Fruit fly (Drosophila melanogaster) whole organism, embryonic: Measurements from ENCODE around the gene mRpS25.
A peak's percentile ranks its signal among the peaks of the same experiment; 100 is the strongest.

Experiments
- Awh ChIP-seq: fragments of 200-800 bp; sonication (Bioruptor generic); IDR thresholded peaks from 2 replicates; pipeline ENCODE4, ENCODE4 v1.3.6; 2022; ENCODE audit warnings: missing biosample characterization, missing genetic modification characterization
- CG10565 ChIP-seq: fragments of 200-800 bp; sonication (Bioruptor generic); optimal IDR thresholded peaks from 3 replicates; lab custom pipeline; 2016; ENCODE audit warnings: missing biosample characterization, mild to moderate bottlenecking, missing genetic modification characterization
- CG10654 ChIP-seq: fragments of 200-800 bp; sonication (Bioruptor generic); optimal IDR thresholded peaks from 2 replicates; lab custom pipeline; 2016; ENCODE audit warnings: missing biosample characterization, missing genetic modification characterization
- CG12659 ChIP-seq: fragments of 200-800 bp; sonication (Bioruptor generic); optimal IDR thresholded peaks from 3 replicates; lab custom pipeline; 2017; ENCODE audit warnings: mild to moderate bottlenecking, missing biosample characterization, missing genetic modification reagents, missing genetic modification characterization
- CG15073 ChIP-seq: fragments of 200-800 bp; sonication (Bioruptor generic); optimal IDR thresholded peaks from 2 replicates; lab custom pipeline; 2016; ENCODE audit warnings: missing biosample characterization, missing genetic modification characterization
- CG1602 ChIP-seq: fragments of 200-800 bp; sonication (Bioruptor generic); optimal IDR thresholded peaks from 3 replicates; lab custom pipeline; 2016; ENCODE audit warnings: missing biosample characterization, missing genetic modification characterization
- CG16863 ChIP-seq: fragments of 200-800 bp; sonication (Bioruptor generic); optimal IDR thresholded peaks from 3 replicates; lab custom pipeline; 2016; ENCODE audit warnings: missing biosample characterization, missing genetic modification characterization
- CG2678 ChIP-seq: fragments of 200-800 bp; sonication (Bioruptor generic); optimal IDR thresholded peaks from 3 replicates; lab custom pipeline; 2019; ENCODE audit warnings: missing biosample characterization, mild to moderate bottlenecking, missing genetic modification characterization, moderate library complexity
- CG31224 ChIP-seq: fragments of 200-800 bp; sonication (Bioruptor generic); IDR thresholded peaks from 2 replicates; pipeline ENCODE4 v1.3.6; 2022; ENCODE audit warnings: missing biosample characterization, missing genetic modification characterization
- CG31388 ChIP-seq: fragments of 200-800 bp; sonication (Bioruptor generic); optimal IDR thresholded peaks from 2 replicates; lab custom pipeline; 2016; ENCODE audit warnings: missing biosample characterization, missing genetic modification characterization
- CG32772 ChIP-seq: fragments of 200-800 bp; sonication (Bioruptor generic); IDR thresholded peaks from 2 replicates; pipeline ENCODE4 v1.3.6; 2022; ENCODE audit warnings: missing biosample characterization, missing genetic modification characterization
- CG33213 ChIP-seq: fragments of 200-800 bp; sonication (Bioruptor generic); optimal IDR thresholded peaks from 3 replicates; lab custom pipeline; 2016; ENCODE audit warnings: missing biosample characterization, missing genetic modification characterization
- CG4282 ChIP-seq: fragments of 200-800 bp; sonication (Bioruptor generic); optimal IDR thresholded peaks from 2 replicates; lab custom pipeline; 2016; ENCODE audit warnings: missing biosample characterization, missing genetic modification characterization
- CG6791 ChIP-seq: fragments of 200-800 bp; sonication (Bioruptor generic); IDR thresholded peaks from 3 replicates; pipeline ENCODE4 v1.3.6; 2022; ENCODE audit warnings: missing biosample characterization, missing genetic modification characterization; ENCODE audit not compliant: partially characterized antibody
- CG7786 ChIP-seq: fragments of 200-800 bp; sonication (Bioruptor generic); optimal IDR thresholded peaks from 2 replicates; lab custom pipeline; 2016; ENCODE audit warnings: missing biosample characterization, missing genetic modification characterization
- D ChIP-seq, 2 experiments: fragments of 200-800 bp in 1 of 2; fragments of >200 bp in 1 of 2; sonication (Bioruptor generic) in 1 of 2; optimal IDR thresholded peaks; 2 replicates in 1 of 2; 3 replicates in 1 of 2; lab custom pipeline; 2017; ENCODE audit warnings: mild to moderate bottlenecking in 1 of 2, missing biosample characterization in 1 of 2, missing genetic modification characterization in 1 of 2, missing genetic modification reagents in 1 of 2
- Ets97D ChIP-seq: fragments of 200-800 bp; sonication (Bioruptor generic); optimal IDR thresholded peaks from 3 replicates; lab custom pipeline; 2016; ENCODE audit warnings: missing biosample characterization, missing genetic modification characterization
- Fer3 ChIP-seq: fragments of 200-800 bp; sonication (Bioruptor generic); optimal IDR thresholded peaks from 2 replicates; lab custom pipeline; 2018; ENCODE audit warnings: missing biosample characterization, mild to moderate bottlenecking, missing genetic modification characterization, moderate library complexity
- HHEX ChIP-seq: fragments of 200-800 bp; sonication (Bioruptor generic); optimal IDR thresholded peaks from 3 replicates; lab custom pipeline; 2017; ENCODE audit warnings: missing biosample characterization, mild to moderate bottlenecking, missing genetic modification characterization, missing genetic modification reagents
- Hmx ChIP-seq: fragments of 200-800 bp; sonication (Bioruptor generic); optimal IDR thresholded peaks from 2 replicates; lab custom pipeline; 2016; ENCODE audit warnings: missing biosample characterization, missing genetic modification characterization
- Hsf ChIP-seq: fragments of 200-800 bp; sonication (Bioruptor generic); optimal IDR thresholded peaks from 3 replicates; lab custom pipeline; 2016; ENCODE audit warnings: missing biosample characterization, missing genetic modification characterization
- Sry-β ChIP-seq: fragments of 200-800 bp; sonication (Bioruptor generic); optimal IDR thresholded peaks from 2 replicates; lab custom pipeline; 2018; ENCODE audit warnings: missing biosample characterization, mild to moderate bottlenecking, missing genetic modification characterization, moderate library complexity
- Vsx1 ChIP-seq: fragments of 200-800 bp; sonication (Bioruptor generic); optimal IDR thresholded peaks from 2 replicates; lab custom pipeline; 2017; ENCODE audit warnings: missing biosample characterization, mild to moderate bottlenecking, missing genetic modification characterization, missing genetic modification reagents
- Xrp1 ChIP-seq: fragments of 200-800 bp; sonication (Bioruptor generic); IDR thresholded peaks from 2 replicates; pipeline ENCODE4 v1.3.6; 2022; ENCODE audit warnings: missing biosample characterization, missing genetic modification characterization
- abd-A ChIP-seq: fragments of 200-800 bp; sonication (Bioruptor generic); optimal IDR thresholded peaks from 3 replicates; lab custom pipeline; 2019; ENCODE audit warnings: missing biosample characterization, mild to moderate bottlenecking, missing genetic modification characterization, moderate library complexity
- bab2 ChIP-seq: fragments of 200-800 bp; sonication (Bioruptor generic); optimal IDR thresholded peaks from 2 replicates; lab custom pipeline; 2016; ENCODE audit warnings: missing biosample characterization, missing genetic modification characterization
- bsh ChIP-seq, 2 experiments: fragments of 200-800 bp; sonication (Bioruptor generic); optimal IDR thresholded peaks; 2 replicates each; lab custom pipeline; 2017 to 2018; ENCODE audit warnings: mild to moderate bottlenecking in 2 of 2, missing biosample characterization in 2 of 2, missing genetic modification characterization in 2 of 2, moderate library complexity in 1 of 2
- dan ChIP-seq: fragments of 200-800 bp; sonication (Bioruptor generic); IDR thresholded peaks from 2 replicates; pipeline ENCODE4 v1.3.6; 2022; ENCODE audit warnings: missing biosample characterization, missing genetic modification characterization
- ems ChIP-seq: fragments of 200-800 bp; sonication (Bioruptor generic); optimal IDR thresholded peaks from 3 replicates; lab custom pipeline; 2016; ENCODE audit warnings: missing biosample characterization, missing genetic modification characterization
- en ChIP-seq: fragments of 200-800 bp; sonication (Bioruptor generic); optimal IDR thresholded peaks from 2 replicates; lab custom pipeline; 2016; ENCODE audit warnings: missing biosample characterization, missing genetic modification characterization
- inv ChIP-seq: fragments of 200-800 bp; sonication (Bioruptor generic); IDR thresholded peaks from 2 replicates; pipeline ENCODE4 v1.3.6; 2022; ENCODE audit warnings: missing biosample characterization, missing genetic modification characterization; ENCODE audit not compliant: partially characterized antibody
- jumu ChIP-seq: fragments of 200-800 bp; sonication (Bioruptor generic); optimal IDR thresholded peaks from 3 replicates; lab custom pipeline; 2016; ENCODE audit warnings: missing biosample characterization, missing genetic modification characterization
- ken ChIP-seq: fragments of 200-800 bp; sonication (Bioruptor generic); IDR thresholded peaks from 3 replicates; pipeline ENCODE4 v1.3.6; 2022; ENCODE audit warnings: missing biosample characterization, missing genetic modification characterization
- kni ChIP-seq: fragments of 200-800 bp; sonication (Bioruptor generic); optimal IDR thresholded peaks from 3 replicates; lab custom pipeline; 2017; ENCODE audit warnings: mild to moderate bottlenecking, missing biosample characterization, missing genetic modification reagents, missing genetic modification characterization
- luna ChIP-seq: fragments of 200-800 bp; sonication (Bioruptor generic); optimal IDR thresholded peaks from 2 replicates; lab custom pipeline; 2016; ENCODE audit warnings: missing biosample characterization, missing genetic modification characterization
- nau ChIP-seq: fragments of 200-800 bp; sonication (Bioruptor generic); optimal IDR thresholded peaks from 3 replicates; lab custom pipeline; 2017; ENCODE audit warnings: missing biosample characterization, mild to moderate bottlenecking, missing genetic modification characterization, missing genetic modification reagents
- onecut ChIP-seq: fragments of 200-800 bp; sonication (Bioruptor generic); IDR thresholded peaks from 2 replicates; pipeline ENCODE4 v1.3.6; 2022; ENCODE audit warnings: missing biosample characterization, missing genetic modification characterization
- pita ChIP-seq: fragments of 200-800 bp; sonication (Bioruptor generic); optimal IDR thresholded peaks from 2 replicates; lab custom pipeline; 2017; ENCODE audit warnings: missing biosample characterization, mild to moderate bottlenecking, missing genetic modification characterization
- pros ChIP-seq: fragments of 200-800 bp; sonication (Bioruptor generic); optimal IDR thresholded peaks from 3 replicates; lab custom pipeline; 2019; ENCODE audit warnings: missing biosample characterization, mild to moderate bottlenecking, missing genetic modification characterization, moderate library complexity
- sd ChIP-seq: fragments of 200-800 bp; sonication (Bioruptor generic); optimal IDR thresholded peaks from 3 replicates; lab custom pipeline; 2018; ENCODE audit warnings: missing biosample characterization, mild to moderate bottlenecking, missing genetic modification characterization, moderate library complexity
- slp2 ChIP-seq: fragments of 200-800 bp; sonication (Bioruptor generic); optimal IDR thresholded peaks from 2 replicates; lab custom pipeline; 2016; ENCODE audit warnings: missing biosample characterization, missing genetic modification characterization
- sr ChIP-seq: fragments of 200-800 bp; sonication (Bioruptor generic); IDR thresholded peaks from 3 replicates; pipeline ENCODE4 v1.3.6; 2022; ENCODE audit warnings: missing biosample characterization, missing genetic modification characterization
- tgo ChIP-seq: fragments of 200-800 bp; sonication (Bioruptor generic); IDR thresholded peaks from 3 replicates; pipeline ENCODE4 v1.3.6; 2022; ENCODE audit warnings: missing biosample characterization, missing genetic modification characterization
- tll ChIP-seq, 2 experiments: fragments of 200-800 bp in 1 of 2; fragments of >200 bp in 1 of 2; sonication (Bioruptor generic) in 1 of 2; optimal IDR thresholded peaks; 2 replicates each; lab custom pipeline; 2017 to 2019; ENCODE audit warnings: missing biosample characterization in 2 of 2, missing genetic modification characterization in 2 of 2, mild to moderate bottlenecking in 1 of 2, moderate library complexity in 1 of 2
- unc-4 ChIP-seq: fragments of 200-800 bp; sonication (Bioruptor generic); IDR thresholded peaks from 2 replicates; pipeline ENCODE4 v1.3.6; 2022; ENCODE audit warnings: missing biosample characterization, missing genetic modification characterization; ENCODE audit not compliant: partially characterized antibody
- usp ChIP-seq: fragments of >200 bp; optimal IDR thresholded peaks from 2 replicates; lab custom pipeline; 2017; ENCODE audit warnings: missing biosample characterization, missing genetic modification characterization
- vnd ChIP-seq: fragments of 200-800 bp; sonication (Bioruptor generic); IDR thresholded peaks from 3 replicates; pipeline ENCODE4 v1.3.6; 2022; ENCODE audit warnings: missing biosample characterization, missing genetic modification characterization; ENCODE audit not compliant: partially characterized antibody
- vvl ChIP-seq: fragments of 200-800 bp; sonication (Bioruptor generic); IDR thresholded peaks from 2 replicates; pipeline ENCODE4 v1.3.6; 2022; ENCODE audit warnings: missing biosample characterization, missing genetic modification characterization
- wek ChIP-seq: fragments of 200-800 bp; sonication (Bioruptor generic); optimal IDR thresholded peaks from 3 replicates; lab custom pipeline; 2018; ENCODE audit warnings: missing biosample characterization, mild to moderate bottlenecking, missing genetic modification characterization, moderate library complexity
- zf30C ChIP-seq: fragments of 200-800 bp; sonication (Bioruptor generic); optimal IDR thresholded peaks from 3 replicates; lab custom pipeline; 2018; ENCODE audit warnings: missing biosample characterization, mild to moderate bottlenecking, missing genetic modification characterization

Gene mRpS25

dm6 chrX:14612302-14612701, 29.5 kb upstream of the mRpS25 start (continued):
- peak; percentile 6 for TF ChIP-seq slp2 (GFP tag; lab: Kevin White, UChicago)
- TF ChIP-seq CG10654 (GFP tag; lab: Kevin White, UChicago) = peak; percentile 56
- TF ChIP-seq Xrp1 (GFP tag; lab: Robert Waterston, UW) = peak; percentile 93
- no peak for TF ChIP-seq CG10565 (GFP tag; lab: Kevin White, UChicago)
- TF ChIP-seq usp (GFP tag; lab: Kevin White, UChicago) = no peak
- TF ChIP-seq CG12659 = peak; percentile 62
- TF ChIP-seq wek (GFP tag; lab: Kevin White, UChicago) = peak; percentile 37
- no peak for TF ChIP-seq unc-4 (GFP tag; lab: Robert Waterston, UW)
- peak; percentile 85 for TF ChIP-seq tgo (GFP tag; lab: Robert Waterston, UW)
- TF ChIP-seq CG4282 (GFP tag; lab: Kevin White, UChicago) = no peak
- TF ChIP-seq CG7786 (GFP tag; lab: Kevin White, UChicago) = no peak
- TF ChIP-seq HHEX = peak; percentile 76
- no peak for TF ChIP-seq pita (GFP tag; lab: Kevin White, UChicago)
- TF ChIP-seq tll (GFP tag; optimal IDR thresholded peaks at IDR 0.05; lab: Kevin White, UChicago) = no peak
- TF ChIP-seq CG33213 (GFP tag; lab: Kevin White, UChicago) = no peak
- TF ChIP-seq Hmx = no peak
- TF ChIP-seq vvl = peak; percentile 94
- TF ChIP-seq CG16863 = peak; percentile 10
- TF ChIP-seq zf30C = no peak
- no peak for TF ChIP-seq en
- peak; percentile 11 for TF ChIP-seq sd
- TF ChIP-seq nau (GFP tag; lab: Kevin White, UChicago) = peak; percentile 60
- no peak for TF ChIP-seq Sry-β (GFP tag; lab: Kevin White, UChicago)
- TF ChIP-seq CG31388 (GFP tag; lab: Kevin White, UChicago) = no peak
- TF ChIP-seq CG2678 (tag; lab: Kevin White, UChicago) = peak; percentile 79
- TF ChIP-seq CG1602 (GFP tag; lab: Kevin White, UChicago) = peak; percentile 64
- TF ChIP-seq Awh (GFP tag; lab: Robert Waterston, UW) = peak; percentile 89
- peak; percentile 72 to 91 for TF ChIP-seq bsh (GFP tag; optimal IDR thresholded peaks at IDR 0.05; lab: Kevin White, UChicago)
- TF ChIP-seq dan = peak; percentile 31; the same call in 1 of the 2 replicates
- TF ChIP-seq vnd (GFP tag; lab: Robert Waterston, UW) = no peak
- peak; percentile 76 for TF ChIP-seq onecut (GFP tag; lab: Robert Waterston, UW)
- TF ChIP-seq Fer3 (tag; lab: Kevin White, UChicago) = peak; percentile 63
- TF ChIP-seq CG32772 (GFP tag; lab: Robert Waterston, UW) = peak; percentile 82
- no peak for TF ChIP-seq abd-A (tag; lab: Kevin White, UChicago)
- no peak for TF ChIP-seq bab2 (GFP tag; lab: Kevin White, UChicago)
- no peak for TF ChIP-seq CG15073
- peak; percentile 6 for TF ChIP-seq Ets97D (GFP tag; lab: Kevin White, UChicago)
- TF ChIP-seq kni (GFP tag; lab: Kevin White, UChicago) = no peak
- TF ChIP-seq ken (GFP tag; lab: Robert Waterston, UW) = peak; percentile 76
- no peak for TF ChIP-seq sr (GFP tag; lab: Robert Waterston, UW)
- TF ChIP-seq CG31224 = 0 out of 2 replicates have a peak, but pooled peaks have one; percentile 24
- TF ChIP-seq luna (GFP tag; lab: Kevin White, UChicago) = no peak
- no peak for TF ChIP-seq pros (GFP tag; lab: Kevin White, UChicago)
- peak; percentile 52 for TF ChIP-seq Hsf (GFP tag; lab: Kevin White, UChicago)
- TF ChIP-seq D (optimal IDR thresholded peaks at IDR 0.05; lab: Kevin White, UChicago) = no peak
- peak; percentile 86 for TF ChIP-seq D (GFP tag; optimal IDR thresholded peaks at IDR 0.05; lab: Kevin White, UChicago)
- no peak for TF ChIP-seq jumu (GFP tag; lab: Kevin White, UChicago)
- peak; percentile 43 for TF ChIP-seq ems (GFP tag; lab: Kevin White, UChicago)
- peak; percentile 43 for TF ChIP-seq Vsx1 (GFP tag; lab: Kevin White, UChicago)
- no peak for TF ChIP-seq inv (GFP tag; lab: Robert Waterston, UW)
- no peak for TF ChIP-seq CG6791 (GFP tag; lab: Robert Waterston, UW)
